Fruit fly (Drosophila melanogaster) whole organism, wandering third instar larva: ENCODE data around the gene CG14327.

Experiments used
- Dfd ChIP-seq: fragments of >200 bp; optimal IDR thresholded peaks from 2 replicates; lab custom pipeline; 2017; ENCODE audit warnings: missing biosample characterization, missing genetic modification characterization
- Myc ChIP-seq: fragments of >200 bp; optimal IDR thresholded peaks from 2 replicates; lab custom pipeline; 2017
- Rel ChIP-seq, 2 experiments: fragments of 200-800 bp; sonication (Bioruptor generic) in 1 of 2; optimal IDR thresholded peaks; 2 replicates in 1 of 2; 3 replicates in 1 of 2; lab custom pipeline; 2016 to 2019; ENCODE audit warnings: mild to moderate bottlenecking in 2 of 2, missing biosample characterization in 2 of 2, missing genetic modification characterization in 2 of 2, moderate library complexity in 1 of 2
- lola ChIP-seq: fragments of >200 bp; optimal IDR thresholded peaks from 2 replicates; lab custom pipeline; 2017; ENCODE audit warnings: missing biosample characterization, missing genetic modification characterization
- pan ChIP-seq: fragments of >200 bp; optimal IDR thresholded peaks from 2 replicates; lab custom pipeline; 2017
- psq ChIP-seq: fragments of 200-800 bp; sonication (Bioruptor generic); optimal IDR thresholded peaks from 3 replicates; lab custom pipeline; 2017; ENCODE audit warnings: missing biosample characterization, mild to moderate bottlenecking, missing genetic modification characterization, moderate library complexity
- rgr ChIP-seq: fragments of 200-800 bp; sonication (Bioruptor generic); optimal IDR thresholded peaks from 3 replicates; lab custom pipeline; 2016; ENCODE audit warnings: missing biosample characterization, mild to moderate bottlenecking, missing genetic modification characterization
- tai ChIP-seq: sonication (Bioruptor generic); optimal IDR thresholded peaks from 2 replicates; lab custom pipeline; 2016; ENCODE audit warnings: missing biosample characterization, missing genetic modification characterization
- usp ChIP-seq: fragments of >200 bp; optimal IDR thresholded peaks from 2 replicates; lab custom pipeline; 2017; ENCODE audit warnings: missing biosample characterization, missing genetic modification characterization
- woc ChIP-seq: sonication (Bioruptor generic); optimal IDR thresholded peaks from 2 replicates; lab custom pipeline; 2016; ENCODE audit warnings: missing biosample characterization, mild to moderate bottlenecking, missing genetic modification characterization

- TF ChIP-seq rgr (GFP tag; lab: Kevin White, UChicago) (no peak), Myc (no peak), psq (GFP tag; lab: Kevin White, UChicago) (no peak), usp (GFP tag; lab: Kevin White, UChicago) (no peak), lola (GFP tag; lab: Kevin White, UChicago) (no peak), woc (GFP tag; lab: Kevin White, UChicago) (no peak), tai (GFP tag; lab: Kevin White, UChicago) (no peak), Dfd (GFP tag; lab: Kevin White, UChicago) (no peak), Rel (GFP tag; optimal IDR thresholded peaks at IDR 0.05; lab: Kevin White, UChicago) (no peak), Rel (tag; optimal IDR thresholded peaks at IDR 0.05; lab: Kevin White, UChicago) (no peak), pan (lab: Kevin White, UChicago) (no peak)
These were observed 922 bp upstream of the CG14327 start, which contains the start of gene CG34281 for dm6 chr3R:17612587-17612986.
